Fruit fly (Drosophila melanogaster) whole organism, prepupa: Measurements from ENCODE around the gene vsg.

Experiments
- Blimp-1 ChIP-seq: fragments of 200-800 bp; sonication (Bioruptor generic); optimal IDR thresholded peaks from 3 replicates; lab custom pipeline; 2017; ENCODE audit warnings: missing biosample characterization, missing genetic modification characterization, mild to moderate bottlenecking, moderate library complexity, missing genetic modification reagents
- CG11762 ChIP-seq: fragments of 200-800 bp; sonication (Bioruptor generic); optimal IDR thresholded peaks from 3 replicates; lab custom pipeline; 2016; ENCODE audit warnings: missing biosample characterization, missing genetic modification characterization; ENCODE audit not compliant: insufficient read depth
- CG15336 ChIP-seq: fragments of 200-800 bp; sonication (Bioruptor generic); IDR thresholded peaks from 2 replicates; pipeline ENCODE4 v1.3.6; 2022; ENCODE audit warnings: missing biosample characterization, missing genetic modification characterization
- CG1621 ChIP-seq: fragments of 200-800 bp; sonication (Bioruptor generic); optimal IDR thresholded peaks from 3 replicates; lab custom pipeline; 2018; ENCODE audit warnings: missing biosample characterization, mild to moderate bottlenecking, missing genetic modification characterization
- CG16779 ChIP-seq: fragments of 200-800 bp; sonication (Bioruptor generic); optimal IDR thresholded peaks from 3 replicates; lab custom pipeline; 2017; ENCODE audit warnings: missing biosample characterization, mild to moderate bottlenecking, missing genetic modification characterization
- CG3032 ChIP-seq: fragments of 200-800 bp; optimal IDR thresholded peaks from 2 replicates; lab custom pipeline; 2019; ENCODE audit warnings: missing biosample characterization, mild to moderate bottlenecking, missing genetic modification characterization, moderate library complexity
- CG31627 ChIP-seq: fragments of 200-800 bp; sonication (Bioruptor generic); optimal IDR thresholded peaks from 3 replicates; lab custom pipeline; 2016; ENCODE audit warnings: missing biosample characterization, missing genetic modification characterization
- CG32006 ChIP-seq: fragments of 200-800 bp; sonication (Bioruptor generic); optimal IDR thresholded peaks from 3 replicates; lab custom pipeline; 2017; ENCODE audit warnings: missing biosample characterization, mild to moderate bottlenecking, missing genetic modification characterization
- CG3919 ChIP-seq: fragments of 200-800 bp; sonication (Bioruptor generic); optimal IDR thresholded peaks from 3 replicates; lab custom pipeline; 2016; ENCODE audit warnings: missing biosample characterization, missing genetic modification characterization
- CG6163 ChIP-seq: fragments of 200-800 bp; sonication (Bioruptor generic); IDR thresholded peaks from 3 replicates; pipeline ENCODE4 v1.3.6; 2022; ENCODE audit warnings: missing biosample characterization, missing genetic modification characterization
- CG6276 ChIP-seq: fragments of 200-800 bp; sonication (Bioruptor generic); optimal IDR thresholded peaks from 2 replicates; lab custom pipeline; 2017; ENCODE audit warnings: missing biosample characterization, mild to moderate bottlenecking, missing genetic modification characterization
- CG6792 ChIP-seq: fragments of 200-800 bp; sonication (Bioruptor generic); optimal IDR thresholded peaks from 3 replicates; lab custom pipeline; 2016; ENCODE audit warnings: missing biosample characterization, missing genetic modification characterization
- CG6808 ChIP-seq: fragments of 200-800 bp; sonication (Bioruptor generic); optimal IDR thresholded peaks from 3 replicates; lab custom pipeline; 2017; ENCODE audit warnings: missing biosample characterization, missing genetic modification characterization, mild to moderate bottlenecking, moderate library complexity, missing genetic modification reagents
- CG6854 ChIP-seq: fragments of 200-800 bp; sonication (Bioruptor generic); optimal IDR thresholded peaks from 2 replicates; lab custom pipeline; 2017; ENCODE audit warnings: missing biosample characterization, mild to moderate bottlenecking, missing genetic modification characterization
- CG7368 ChIP-seq: fragments of 200-800 bp; sonication (Bioruptor generic); optimal IDR thresholded peaks from 3 replicates; lab custom pipeline; 2016; ENCODE audit warnings: missing biosample characterization, missing genetic modification characterization
- CG8119 ChIP-seq: fragments of 200-800 bp; sonication (Bioruptor generic); IDR thresholded peaks from 3 replicates; pipeline ENCODE4 v1.3.6; 2022; ENCODE audit warnings: missing biosample characterization, missing genetic modification characterization
- CG8319 ChIP-seq: fragments of 200-800 bp; sonication (Bioruptor generic); optimal IDR thresholded peaks from 3 replicates; lab custom pipeline; 2016; ENCODE audit warnings: missing biosample characterization, missing genetic modification characterization
- CG8632 ChIP-seq: fragments of 200-800 bp; sonication (Bioruptor generic); optimal IDR thresholded peaks from 3 replicates; lab custom pipeline; 2016; ENCODE audit warnings: missing biosample characterization, missing genetic modification characterization
- Eip75B ChIP-seq: fragments of 200-800 bp; sonication (Bioruptor generic); optimal IDR thresholded peaks from 3 replicates; lab custom pipeline; 2016; ENCODE audit warnings: missing biosample characterization, missing genetic modification characterization
- Eip78C ChIP-seq: fragments of 200-800 bp; sonication (Bioruptor generic); peaks from one replicate; lab custom pipeline; 2016; ENCODE audit warnings: missing biosample characterization, missing genetic modification characterization
- Eip93F ChIP-seq: fragments of 200-800 bp; sonication (Bioruptor generic); optimal IDR thresholded peaks from 2 replicates; lab custom pipeline; 2016; ENCODE audit warnings: missing biosample characterization, mild to moderate bottlenecking, missing genetic modification characterization
- Gug ChIP-seq: fragments of 200-800 bp; sonication (Bioruptor generic); IDR thresholded peaks from 2 replicates; pipeline ENCODE4 v1.3.6; 2022; ENCODE audit warnings: missing biosample characterization, missing genetic modification characterization
- Hr38 ChIP-seq: sonication (Bioruptor generic); optimal IDR thresholded peaks from 2 replicates; lab custom pipeline; 2016; ENCODE audit warnings: missing biosample characterization, missing genetic modification characterization
- Hr4 ChIP-seq: fragments of 200-800 bp; sonication (Bioruptor generic); optimal IDR thresholded peaks from 3 replicates; lab custom pipeline; 2016; ENCODE audit warnings: missing biosample characterization, missing genetic modification characterization
- Lpt ChIP-seq: fragments of 200-800 bp; sonication (Bioruptor generic); optimal IDR thresholded peaks from 3 replicates; lab custom pipeline; 2016; ENCODE audit warnings: missing biosample characterization, missing genetic modification characterization
- Met ChIP-seq: fragments of 200-800 bp; sonication (Bioruptor generic); optimal IDR thresholded peaks from 3 replicates; lab custom pipeline; 2016; ENCODE audit warnings: missing biosample characterization, missing genetic modification characterization
- Sox14 ChIP-seq: fragments of 200-800 bp; sonication (Bioruptor generic); optimal IDR thresholded peaks from 3 replicates; lab custom pipeline; 2016; ENCODE audit warnings: missing biosample characterization, missing genetic modification characterization
- achi ChIP-seq: fragments of 200-800 bp; sonication (Bioruptor generic); optimal IDR thresholded peaks from 3 replicates; lab custom pipeline; 2016; ENCODE audit warnings: missing biosample characterization, missing genetic modification characterization
- acj6 ChIP-seq: fragments of 200-800 bp; sonication (Bioruptor generic); optimal IDR thresholded peaks from 3 replicates; lab custom pipeline; 2016; ENCODE audit warnings: missing biosample characterization, missing genetic modification characterization
- cyc ChIP-seq: fragments of 200-800 bp; sonication (Bioruptor generic); optimal IDR thresholded peaks from 3 replicates; lab custom pipeline; 2016; ENCODE audit warnings: missing biosample characterization, missing genetic modification characterization
- eg ChIP-seq: fragments of 200-800 bp; sonication (Bioruptor generic); IDR thresholded peaks from 3 replicates; pipeline ENCODE4 v1.3.6; 2022; ENCODE audit warnings: missing biosample characterization, missing genetic modification characterization
- esn ChIP-seq: fragments of 200-800 bp; sonication (Bioruptor generic); optimal IDR thresholded peaks from 2 replicates; lab custom pipeline; 2016; ENCODE audit warnings: missing biosample characterization, mild to moderate bottlenecking, missing genetic modification characterization, moderate library complexity
- fd85E ChIP-seq: fragments of 200-800 bp; sonication (Bioruptor generic); optimal IDR thresholded peaks from 3 replicates; lab custom pipeline; 2016; ENCODE audit warnings: missing biosample characterization, missing genetic modification characterization
- fkh ChIP-seq: fragments of 200-800 bp; sonication (Bioruptor generic); optimal IDR thresholded peaks from 3 replicates; lab custom pipeline; 2017; ENCODE audit warnings: missing biosample characterization, mild to moderate bottlenecking, missing genetic modification characterization, moderate library complexity
- lz ChIP-seq: fragments of 200-800 bp; sonication (Bioruptor generic); optimal IDR thresholded peaks from 3 replicates; lab custom pipeline; 2016; ENCODE audit warnings: missing biosample characterization, missing genetic modification characterization
- net ChIP-seq: fragments of 200-800 bp; sonication (Bioruptor generic); optimal IDR thresholded peaks from 3 replicates; lab custom pipeline; 2016; ENCODE audit warnings: missing biosample characterization, missing genetic modification characterization
- svp ChIP-seq: fragments of 200-800 bp; sonication (Bioruptor generic); peaks from one replicate; lab custom pipeline; 2016; ENCODE audit warnings: missing biosample characterization, missing genetic modification characterization
- topi ChIP-seq: fragments of 200-800 bp; sonication (Bioruptor generic); optimal IDR thresholded peaks from 3 replicates; lab custom pipeline; 2016; ENCODE audit warnings: missing biosample characterization, missing genetic modification characterization

The vsg gene

DNA sequence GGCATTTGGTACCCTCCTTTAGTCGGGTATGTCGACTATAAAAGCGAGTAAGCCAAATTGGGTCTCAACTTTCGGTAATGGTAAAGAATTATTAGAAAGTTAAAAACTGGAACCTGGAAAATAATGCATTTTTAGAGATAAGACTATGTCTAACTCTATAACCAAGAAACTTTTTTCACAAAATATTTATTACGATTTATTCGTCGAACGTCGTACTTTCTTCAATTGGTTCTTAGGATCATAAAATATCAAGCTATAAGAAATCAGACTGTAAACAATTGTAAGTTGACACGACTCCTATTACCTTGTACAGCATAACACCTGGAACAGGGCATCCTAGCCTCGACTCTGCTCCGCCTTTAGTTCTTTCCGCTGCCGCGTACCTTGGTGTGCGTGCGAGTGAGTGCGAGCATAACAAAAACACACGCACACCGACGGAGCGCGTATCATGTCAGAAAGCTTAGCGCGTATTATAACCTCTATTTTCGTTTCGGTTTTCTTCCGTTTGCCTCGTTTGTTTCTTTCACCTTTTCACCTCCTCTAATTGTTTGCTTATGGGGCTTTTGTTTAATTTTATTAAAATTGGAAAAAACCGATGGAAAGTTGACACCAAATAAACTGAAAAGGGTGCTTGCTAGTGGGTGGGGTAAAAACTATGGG is 21.1 kb upstream of the vsg start (continued):
- TF ChIP-seq esn (GFP tag; lab: Kevin White, UChicago) (peak; percentile 98), CG3032 (peak; percentile 93), CG1621 (tag; lab: Kevin White, UChicago) (peak; percentile 78), CG6792 (GFP tag; lab: Kevin White, UChicago) (peak; percentile 96), Hr38 (GFP tag; lab: Kevin White, UChicago) (peak; percentile 33), CG8319 (GFP tag; lab: Kevin White, UChicago) (peak; percentile 90), cyc (GFP tag; lab: Kevin White, UChicago) (peak; percentile 96), CG8632 (GFP tag; lab: Kevin White, UChicago) (peak; percentile 94), CG7368 (GFP tag; lab: Kevin White, UChicago) (peak; percentile 86), CG31627 (peak; percentile 96)

DNA sequence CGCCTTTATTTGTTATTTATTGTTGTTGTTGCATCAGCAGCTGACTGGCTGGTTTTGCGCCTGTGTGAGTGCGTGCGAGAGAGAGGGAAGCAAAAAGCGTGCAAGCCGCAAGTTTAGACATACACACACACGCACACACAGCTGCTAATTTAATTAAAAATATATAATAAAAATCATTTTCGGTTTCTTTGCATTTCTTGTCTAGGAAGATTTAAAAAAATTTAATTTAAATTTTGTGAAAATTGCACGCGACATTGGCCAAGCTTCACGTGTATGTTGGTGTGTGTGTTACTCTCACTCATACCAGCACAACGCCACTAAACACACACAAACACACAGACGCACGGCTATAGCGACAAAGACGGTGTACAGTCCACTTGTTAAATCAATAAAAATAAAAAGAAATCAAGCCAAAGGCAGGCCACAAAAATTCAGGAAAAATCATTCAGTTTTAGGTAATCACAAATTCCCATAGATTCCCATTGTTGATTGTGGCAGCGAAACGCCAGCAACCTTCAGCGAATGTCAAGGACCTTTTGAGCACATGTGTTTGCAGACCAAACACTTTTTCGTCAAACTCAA is 20.5 kb upstream of the vsg start:
- TF ChIP-seq achi (GFP tag; lab: Kevin White, UChicago) (peak; percentile 18), eg (GFP tag; lab: Robert Waterston, UW) (peak; percentile 41; the same call in 1 of the 3 replicates), CG6276 (GFP tag; lab: Kevin White, UChicago) (peak; percentile 2), Sox14 (GFP tag; lab: Kevin White, UChicago) (no peak), CG6163 (GFP tag; lab: Robert Waterston, UW) (peak; percentile 24; the same call in 1 of the 3 replicates), Hr4 (no peak), fkh (peak; percentile 24), fd85E (GFP tag; lab: Kevin White, UChicago) (no peak), CG15336 (peak; percentile 27; the same call in 1 of the 2 replicates), CG8119 (GFP tag; lab: Robert Waterston, UW) (peak; percentile 43; the same call in 2 of the 3 replicates)

DNA sequence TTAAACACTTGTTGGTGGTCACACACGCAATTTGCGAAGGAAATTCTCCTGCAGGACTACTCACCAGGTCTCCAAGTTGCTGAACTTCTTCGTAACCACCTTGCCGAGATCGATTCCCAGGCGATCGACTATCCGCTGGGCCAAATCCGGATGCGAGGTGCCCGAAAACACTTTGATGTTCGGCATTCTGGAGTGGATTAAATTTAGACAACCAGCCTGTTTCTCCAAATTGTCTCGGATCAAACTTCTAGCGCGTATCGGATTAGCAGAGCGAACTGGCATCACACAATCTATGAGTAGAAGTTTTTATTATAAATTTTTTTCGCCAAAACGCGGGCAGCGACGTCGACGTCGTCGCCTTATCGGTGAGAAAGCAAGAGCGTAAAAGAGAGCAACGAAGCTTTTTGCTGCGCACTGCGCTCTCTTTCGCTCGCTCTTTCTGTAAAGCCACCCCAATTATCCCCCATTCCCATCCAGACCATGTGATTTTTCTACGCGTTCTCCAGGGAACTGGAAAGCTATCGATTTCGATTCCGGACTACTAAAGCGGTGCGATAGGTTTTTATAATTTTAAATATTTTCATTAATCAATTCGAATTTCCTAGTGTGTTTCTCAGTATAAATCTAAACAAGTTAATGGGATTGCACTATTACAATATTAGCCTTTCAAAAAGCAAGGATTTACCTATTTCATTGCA is 19.8 kb upstream of the vsg start:
- no peak for TF ChIP-seq Met (GFP tag; lab: Kevin White, UChicago)
- TF ChIP-seq CG6854 = peak; percentile 32
- peak; percentile 0 for TF ChIP-seq Eip78C (GFP tag; lab: Kevin White, UChicago)
- TF ChIP-seq svp (GFP tag; lab: Kevin White, UChicago) = peak; percentile 65
- 0 out of 3 replicates have a peak, but pooled peaks have one; percentile 45 for TF ChIP-seq CG6163 (GFP tag; lab: Robert Waterston, UW)
- TF ChIP-seq CG15336 = peak; percentile 42; the same call in 1 of the 2 replicates

DNA sequence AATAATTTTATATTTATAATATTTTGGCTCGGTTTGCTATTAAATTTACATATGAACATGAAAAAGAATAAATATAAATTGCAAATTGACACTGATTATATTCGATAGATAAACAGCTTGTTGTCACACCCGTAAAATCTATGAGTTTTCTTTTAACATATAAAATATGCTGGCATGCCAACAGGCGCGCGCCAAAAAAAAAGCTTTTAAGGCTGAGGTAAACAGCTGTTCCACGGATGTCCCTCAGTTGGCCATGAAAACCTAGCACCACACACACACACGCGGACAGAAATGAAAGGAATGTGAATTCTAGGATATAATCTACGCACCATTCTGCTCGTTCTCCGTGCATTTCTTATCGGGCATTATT is 19.3 kb upstream of the vsg start:
- TF ChIP-seq CG3919 (GFP tag; lab: Kevin White, UChicago) = no peak
- TF ChIP-seq esn (GFP tag; lab: Kevin White, UChicago) = no peak
- TF ChIP-seq net = no peak

DNA sequence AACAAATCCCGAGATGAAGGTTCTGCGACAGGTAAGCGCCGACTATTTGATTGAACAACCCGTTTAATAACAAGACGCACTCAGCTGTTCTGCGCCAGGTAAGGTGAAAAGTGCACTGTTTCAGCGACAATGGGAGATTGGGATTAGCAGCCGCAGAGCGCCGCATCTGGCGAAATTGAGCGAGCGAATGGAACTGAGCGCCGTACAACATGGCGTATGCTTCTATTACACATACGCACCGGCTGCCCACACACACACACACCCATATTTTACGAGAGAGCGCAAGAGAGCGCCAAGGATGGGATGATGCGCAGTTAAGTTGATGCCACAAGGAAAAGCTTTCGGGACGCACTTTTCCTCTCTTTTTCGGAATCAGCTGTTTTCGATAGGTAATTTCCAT is 18.9 kb upstream of the vsg start:
- no peak for TF ChIP-seq CG32006 (GFP tag; lab: Kevin White, UChicago)
- peak; percentile 7; the same call in 1 of the 3 replicates for TF ChIP-seq eg (GFP tag; lab: Robert Waterston, UW)
- peak; percentile 29 for TF ChIP-seq CG6808 (GFP tag; lab: Kevin White, UChicago)
- no peak for TF ChIP-seq CG16779
- TF ChIP-seq CG6854 = peak; percentile 21

DNA sequence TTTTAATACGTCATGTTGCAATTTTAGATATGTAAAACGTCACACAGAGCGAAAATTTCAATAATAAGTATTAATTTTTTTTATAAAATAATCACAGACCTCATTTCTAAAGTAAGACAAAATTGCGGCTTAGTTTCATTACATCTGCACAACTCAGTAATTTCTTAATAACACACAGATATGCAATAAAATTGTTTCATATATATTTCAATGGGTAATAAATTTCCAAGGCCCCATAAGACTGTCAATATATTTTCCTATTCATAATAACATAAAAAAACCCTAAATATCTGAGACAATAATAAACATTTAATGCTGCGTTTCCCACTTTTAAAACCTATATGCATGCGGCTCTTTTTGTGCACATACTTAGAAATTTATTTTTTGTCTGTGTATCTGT is 18.5 kb upstream of the vsg start:
- TF ChIP-seq acj6 (peak; percentile 47), Lpt (no peak), Blimp-1 (GFP tag; lab: Kevin White, UChicago) (no peak), CG3032 (peak; percentile 41), Hr38 (GFP tag; lab: Kevin White, UChicago) (no peak), Eip75B (GFP tag; lab: Kevin White, UChicago) (peak; percentile 21), lz (peak; percentile 39), fkh (no peak), topi (GFP tag; lab: Kevin White, UChicago) (no peak), Gug (0 out of 2 replicates have a peak, but pooled peaks have one; percentile 23), CG11762 (GFP tag; lab: Kevin White, UChicago) (peak; percentile 9), CG8319 (GFP tag; lab: Kevin White, UChicago) (peak; percentile 18), Eip93F (GFP tag; lab: Kevin White, UChicago) (no peak), CG31627 (no peak), achi (GFP tag; lab: Kevin White, UChicago) (peak; percentile 48), CG6163 (GFP tag; lab: Robert Waterston, UW) (0 out of 3 replicates have a peak, but pooled peaks have one; percentile 32), CG1621 (tag; lab: Kevin White, UChicago) (no peak), CG6792 (GFP tag; lab: Kevin White, UChicago) (no peak), net (peak; percentile 18)
